Worm (Caenorhabditis elegans) whole organism, L2 larva: ENCODE data around the gene cnc-8.

Experiments
- C34F6.9 ChIP-seq: fragments of 150-350 bp; optimal IDR thresholded peaks from 2 replicates; lab custom pipeline; 2014; ENCODE audit warnings: missing biosample characterization, missing genetic modification characterization
- F13H6.1 ChIP-seq: sonication (generic microtip); optimal IDR thresholded peaks from 2 replicates; lab custom pipeline; 2016; ENCODE audit warnings: missing genetic modification characterization, missing compliant biosample characterization
- R02D3.7 ChIP-seq: fragments of 150-350 bp; optimal IDR thresholded peaks from 2 replicates; lab custom pipeline; 2014; ENCODE audit warnings: missing biosample characterization, missing genetic modification characterization
- Y55F3AM.14 ChIP-seq: fragments of 200-800 bp; sonication (Bioruptor generic); optimal IDR thresholded peaks from 2 replicates; lab custom pipeline; 2018; ENCODE audit warnings: mild to moderate bottlenecking, missing genetic modification characterization, missing compliant biosample characterization
- alr-1 ChIP-seq: fragments of 150-350 bp; optimal IDR thresholded peaks from 2 replicates; lab custom pipeline; 2014; ENCODE audit warnings: missing biosample characterization, missing genetic modification characterization
- aly-2 ChIP-seq: fragments of 150-350 bp; optimal IDR thresholded peaks from 2 replicates; lab custom pipeline; 2014; ENCODE audit warnings: missing biosample characterization, missing genetic modification characterization
- ama-1 ChIP-seq: fragments of 150-350 bp; optimal IDR thresholded peaks from 2 replicates; lab custom pipeline; 2018; ENCODE audit warnings: inconsistent platforms
- ceh-16 ChIP-seq: fragments of 150-350 bp; optimal IDR thresholded peaks from 2 replicates; lab custom pipeline; 2014; ENCODE audit warnings: missing biosample characterization, missing genetic modification characterization
- crh-2 ChIP-seq: sonication (generic microtip); optimal IDR thresholded peaks from 2 replicates; lab custom pipeline; 2017; ENCODE audit warnings: missing biosample characterization, missing genetic modification characterization
- dmd-4 ChIP-seq: sonication (generic microtip); optimal IDR thresholded peaks from 2 replicates; lab custom pipeline; 2017; ENCODE audit warnings: missing biosample characterization, missing genetic modification characterization
- egl-27 ChIP-seq: sonication (generic microtip); optimal IDR thresholded peaks from 3 replicates; lab custom pipeline; 2017; ENCODE audit warnings: missing biosample characterization, missing genetic modification reagents, missing genetic modification characterization
- elt-1 ChIP-seq: fragments of 150-350 bp; optimal IDR thresholded peaks from 2 replicates; lab custom pipeline; 2014; ENCODE audit warnings: missing biosample characterization, missing genetic modification characterization
- elt-3 ChIP-seq: sonication (generic microtip); optimal IDR thresholded peaks from 2 replicates; lab custom pipeline; 2017; ENCODE audit warnings: missing biosample characterization, missing genetic modification characterization
- lin-11 ChIP-seq: fragments of 150-350 bp; sonication (generic microtip); optimal IDR thresholded peaks from 2 replicates; lab custom pipeline; 2014; ENCODE audit warnings: missing biosample characterization, missing genetic modification characterization, inconsistent platforms, mixed read lengths
- lin-13 ChIP-seq: fragments of 150-350 bp; optimal IDR thresholded peaks from 2 replicates; lab custom pipeline; 2014; ENCODE audit warnings: missing biosample characterization, missing genetic modification reagents, missing genetic modification characterization
- lin-39 ChIP-seq: fragments of 150-350 bp; optimal IDR thresholded peaks from 2 replicates; lab custom pipeline; 2014; ENCODE audit warnings: missing biosample characterization, missing genetic modification reagents, missing genetic modification characterization
- lsy-2 ChIP-seq, 2 experiments: fragments of 150-350 bp in 1 of 2; sonication (generic microtip) in 1 of 2; optimal IDR thresholded peaks; 2 replicates each; lab custom pipeline; 2014 to 2017; ENCODE audit warnings: missing biosample characterization in 2 of 2, missing genetic modification characterization in 2 of 2
- mab-5 ChIP-seq: fragments of 150-350 bp; optimal IDR thresholded peaks from 2 replicates; lab custom pipeline; 2014; ENCODE audit warnings: missing biosample characterization, missing genetic modification characterization
- mbf-1 ChIP-seq: sonication (generic microtip); optimal IDR thresholded peaks from 2 replicates; lab custom pipeline; 2017; ENCODE audit warnings: missing biosample characterization, missing genetic modification characterization
- nhr-11 ChIP-seq: fragments of 150-350 bp; optimal IDR thresholded peaks from 2 replicates; lab custom pipeline; 2014; ENCODE audit warnings: missing biosample characterization, missing genetic modification characterization
- nhr-129 ChIP-seq: fragments of 150-350 bp; optimal IDR thresholded peaks from 2 replicates; lab custom pipeline; 2014; ENCODE audit warnings: missing biosample characterization, missing genetic modification characterization
- nhr-23 ChIP-seq: fragments of 150-350 bp; optimal IDR thresholded peaks from 2 replicates; lab custom pipeline; 2014; ENCODE audit warnings: missing biosample characterization, missing genetic modification reagents, missing genetic modification characterization
- nhr-25 ChIP-seq: fragments of 150-350 bp; sonication (generic microtip); optimal IDR thresholded peaks from 3 replicates; lab custom pipeline; 2014; ENCODE audit warnings: missing biosample characterization, missing genetic modification characterization
- nhr-77 ChIP-seq: fragments of 150-350 bp; optimal IDR thresholded peaks from 2 replicates; lab custom pipeline; 2014; ENCODE audit warnings: missing biosample characterization, missing genetic modification characterization
- peb-1 ChIP-seq: fragments of 150-350 bp; optimal IDR thresholded peaks from 2 replicates; lab custom pipeline; 2014; ENCODE audit warnings: missing biosample characterization, missing genetic modification characterization
- sma-3 ChIP-seq: sonication (generic microtip); optimal IDR thresholded peaks from 2 replicates; lab custom pipeline; 2016; ENCODE audit warnings: missing genetic modification reagents, missing genetic modification characterization, missing compliant biosample characterization
- sma-9 ChIP-seq, 2 experiments: fragments of 150-350 bp in 1 of 2; sonication (generic microtip) in 1 of 2; optimal IDR thresholded peaks; 2 replicates each; lab custom pipeline; 2014 to 2016; ENCODE audit warnings: missing genetic modification characterization in 2 of 2, mild to moderate bottlenecking in 1 of 2, missing biosample characterization in 1 of 2, missing compliant biosample characterization in 1 of 2, missing genetic modification reagents in 1 of 2, moderate library complexity in 1 of 2
- snpc-4 ChIP-seq: fragments of 150-350 bp; optimal IDR thresholded peaks from 2 replicates; lab custom pipeline; 2014; ENCODE audit warnings: missing biosample characterization, missing genetic modification characterization
- unc-39 ChIP-seq: fragments of 150-350 bp; optimal IDR thresholded peaks from 2 replicates; lab custom pipeline; 2014; ENCODE audit warnings: missing biosample characterization, missing genetic modification characterization
- unc-55 ChIP-seq: fragments of 150-350 bp; sonication (generic microtip); optimal IDR thresholded peaks from 3 replicates; lab custom pipeline; 2014; ENCODE audit warnings: missing biosample characterization, missing genetic modification reagents, missing genetic modification characterization
- unc-62 ChIP-seq: fragments of 150-350 bp; optimal IDR thresholded peaks from 2 replicates; lab custom pipeline; 2014; ENCODE audit warnings: missing biosample characterization, missing genetic modification reagents, missing genetic modification characterization
- zag-1 ChIP-seq: fragments of 150-350 bp; optimal IDR thresholded peaks from 2 replicates; lab custom pipeline; 2014; ENCODE audit warnings: missing biosample characterization, missing genetic modification characterization
- ztf-11 ChIP-seq: sonication (generic microtip); optimal IDR thresholded peaks from 2 replicates; lab custom pipeline; 2017; ENCODE audit warnings: missing biosample characterization, missing genetic modification characterization
- ztf-4 ChIP-seq: fragments of 150-350 bp; optimal IDR thresholded peaks from 2 replicates; lab custom pipeline; 2014; ENCODE audit warnings: missing biosample characterization, missing genetic modification characterization

The cnc-8 gene

DNA sequence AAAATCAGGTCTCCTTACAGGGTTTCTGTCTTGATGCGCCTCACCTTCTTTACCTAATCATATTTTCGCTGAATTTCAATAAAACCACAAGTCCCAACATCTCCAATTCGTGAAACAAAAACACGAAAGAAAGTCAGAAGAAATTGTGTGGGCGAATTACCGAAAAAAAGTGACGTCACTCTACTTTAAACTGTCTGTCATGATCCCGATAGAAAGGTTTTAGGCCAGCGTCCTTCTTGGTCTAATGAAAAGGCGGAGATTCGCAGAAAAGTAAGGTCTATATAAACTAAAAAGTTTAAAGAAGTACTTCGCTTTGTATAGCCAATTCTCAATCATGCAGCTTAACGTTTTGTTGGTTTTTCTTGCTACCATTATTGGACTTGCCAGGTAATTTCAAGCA lies at the start of gene cnc-8:
cnc-8 (plus strand) TSS at position 307 of the 400 bp plus-strand sequence.
- TF ChIP-seq nhr-25 (tag; lab: Kevin White, UChicago) (peak; percentile 61), sma-9 (GFP tag; optimal IDR thresholded peaks at IDR 0.05; lab: Kevin White, UChicago) (peak; percentile 18), sma-9 (tag; optimal IDR thresholded peaks at IDR 0.05; lab: Kevin White, UChicago) (no peak), nhr-129 (tag; lab: Kevin White, UChicago) (no peak), ama-1 (lab: Kevin White, UChicago) (peak; percentile 8), lin-13 (GFP tag; lab: Kevin White, UChicago) (no peak), lin-39 (tag; lab: Kevin White, UChicago) (no peak), alr-1 (no peak), sma-3 (GFP tag; lab: Kevin White, UChicago) (peak; percentile 68), ztf-4 (no peak), crh-2 (tag; lab: Kevin White, UChicago) (peak; percentile 36)

DNA sequence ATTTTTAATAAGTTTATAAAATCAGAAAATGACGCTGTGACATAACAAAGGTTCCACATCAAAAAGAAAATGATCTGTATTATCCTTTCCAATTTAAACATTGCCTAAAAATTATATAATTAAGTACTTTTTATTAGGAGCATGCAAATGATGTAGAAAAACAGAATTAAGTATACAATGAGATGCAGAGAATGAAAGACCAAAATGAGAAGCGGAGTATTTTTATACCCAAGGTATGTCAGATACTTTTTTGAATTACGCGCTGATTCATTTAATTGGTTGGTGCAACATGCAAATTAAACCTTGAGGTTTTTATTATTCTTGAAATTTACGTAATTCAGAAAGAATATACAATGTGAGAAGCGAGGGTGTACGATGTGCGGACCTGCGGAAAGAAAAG lies 46.4 kb upstream of the cnc-8 start, which contains the start of gene C32A9.1:
C32A9.1 (minus strand) TSS at position 101 of the 400 bp plus-strand sequence.
- no peak for TF ChIP-seq lin-39 (tag; lab: Kevin White, UChicago)
- no peak for TF ChIP-seq nhr-11
- TF ChIP-seq peb-1, result no peak
- no peak for TF ChIP-seq lsy-2 (tag; optimal IDR thresholded peaks at IDR 0.05; lab: Kevin White, UChicago)
- TF ChIP-seq R02D3.7 (tag; lab: Kevin White, UChicago), result no peak
- TF ChIP-seq lin-11 (tag; lab: Kevin White, UChicago), result no peak
- no peak for TF ChIP-seq nhr-77 (tag; lab: Kevin White, UChicago)
- no peak for TF ChIP-seq alr-1
- TF ChIP-seq dmd-4 (tag; lab: Kevin White, UChicago), result no peak
- TF ChIP-seq elt-1 (tag; lab: Kevin White, UChicago), result no peak
- TF ChIP-seq mab-5 (tag; lab: Kevin White, UChicago), result no peak
- no peak for TF ChIP-seq aly-2 (tag; lab: Kevin White, UChicago)

ce11 chrX:10262299-10262698 lies 44.1 kb upstream of the cnc-8 start:
- TF ChIP-seq unc-55 (GFP tag; lab: Kevin White, UChicago) (no peak), C34F6.9 (no peak), alr-1 (no peak), unc-62 (GFP tag; lab: Kevin White, UChicago) (no peak), lin-11 (tag; lab: Kevin White, UChicago) (no peak), R02D3.7 (tag; lab: Kevin White, UChicago) (no peak), mbf-1 (tag; lab: Kevin White, UChicago) (no peak), elt-3 (tag; lab: Kevin White, UChicago) (no peak), crh-2 (tag; lab: Kevin White, UChicago) (no peak)

- no peak for TF ChIP-seq unc-55 (GFP tag; lab: Kevin White, UChicago)
- no peak for TF ChIP-seq ceh-16 (tag; lab: Kevin White, UChicago)
- no peak for TF ChIP-seq ztf-11 (tag; lab: Kevin White, UChicago)
- no peak for TF ChIP-seq nhr-11
- no peak for TF ChIP-seq sma-3 (GFP tag; lab: Kevin White, UChicago)
- no peak for TF ChIP-seq egl-27
- TF ChIP-seq peb-1, result no peak
- no peak for TF ChIP-seq lin-39 (tag; lab: Kevin White, UChicago)
- no peak for TF ChIP-seq lin-13 (GFP tag; lab: Kevin White, UChicago)
- no peak for TF ChIP-seq unc-62 (GFP tag; lab: Kevin White, UChicago)
- no peak for TF ChIP-seq ama-1 (lab: Kevin White, UChicago)
- TF ChIP-seq lin-11 (tag; lab: Kevin White, UChicago), result no peak
- TF ChIP-seq nhr-23, result no peak
Observed at ce11 chrX:10273392-10273791, 33.0 kb upstream of the cnc-8 start, which contains the start of gene F41E7.2. Gene F41E7.2, plus strand, starts transcription at chrX:10273692.

ce11 chrX:10274470-10274869 lies 31.9 kb upstream of the cnc-8 start:
- TF ChIP-seq zag-1 (tag; lab: Kevin White, UChicago) (no peak), aly-2 (tag; lab: Kevin White, UChicago) (no peak), mab-5 (tag; lab: Kevin White, UChicago) (no peak), ceh-16 (tag; lab: Kevin White, UChicago) (no peak), F13H6.1 (tag; lab: Kevin White, UChicago) (no peak), lin-13 (GFP tag; lab: Kevin White, UChicago) (no peak)

DNA sequence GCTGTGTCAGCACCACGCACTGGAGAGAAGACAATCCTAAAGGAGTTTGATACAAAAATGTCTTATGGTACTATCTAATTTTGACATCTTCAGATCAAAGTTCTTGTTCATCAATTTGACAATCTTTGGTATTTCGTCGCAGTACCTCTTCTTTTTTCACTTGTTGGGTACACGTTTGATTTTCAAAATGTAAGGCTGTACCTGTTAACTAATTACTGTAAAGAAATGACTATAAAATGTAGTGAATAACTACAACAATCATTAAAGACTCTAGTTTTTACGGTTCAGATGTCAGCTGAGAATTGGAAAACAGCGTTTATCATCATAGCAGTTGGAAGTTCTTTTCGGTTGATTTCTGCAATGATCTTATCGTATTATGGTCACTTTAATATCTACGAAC lies 29.3 kb upstream of the cnc-8 start:
- TF ChIP-seq unc-39, result no peak
- TF ChIP-seq Y55F3AM.14, result no peak
- no peak for TF ChIP-seq aly-2 (tag; lab: Kevin White, UChicago)
- no peak for TF ChIP-seq nhr-77 (tag; lab: Kevin White, UChicago)
- no peak for TF ChIP-seq F13H6.1 (tag; lab: Kevin White, UChicago)
- TF ChIP-seq nhr-23, result no peak
- no peak for TF ChIP-seq nhr-11
- TF ChIP-seq snpc-4 (tag; lab: Kevin White, UChicago), result no peak
- no peak for TF ChIP-seq unc-55 (GFP tag; lab: Kevin White, UChicago)
